Fruit fly (Drosophila melanogaster): Measurements from ENCODE around the gene CG14324.
A peak's percentile ranks its signal among the peaks of the same experiment; 100 is the strongest.

Gene CG14324

dm6 chr3R:17604880-17605667, 13.5 kb downstream of the CG14324 start (continued):
- TF ChIP-seq dysf (GFP tag; IDR thresholded peaks at IDR 0.05): peak; percentile 15; the same call in 1 of the 3 replicates
- TF ChIP-seq zfh1 (GFP tag; IDR thresholded peaks at IDR 0.05): no peak
- TF ChIP-seq CG9727 (GFP tag; optimal IDR thresholded peaks at IDR 0.05): peak; percentile 40
- peak; percentile 74 for TF ChIP-seq Blimp-1 (GFP tag; optimal IDR thresholded peaks at IDR 0.05)
- no peak for TF ChIP-seq CG4854 (GFP tag; optimal IDR thresholded peaks at IDR 0.05)
- no peak for TF ChIP-seq dimm (GFP tag; IDR thresholded peaks at IDR 0.05)
- TF ChIP-seq insv (GFP tag; optimal IDR thresholded peaks at IDR 0.05): peak in 1 of 2 experiments; percentile 22
- TF ChIP-seq sens-2 (GFP tag; IDR thresholded peaks at IDR 0.05): no peak
- peak; percentile 62 for TF ChIP-seq Fer1 (GFP tag; optimal IDR thresholded peaks at IDR 0.05)
- no peak for TF ChIP-seq D19A (tag; optimal IDR thresholded peaks at IDR 0.05)
- TF ChIP-seq CG7745 (tag; optimal IDR thresholded peaks at IDR 0.05): peak; percentile 34
- no peak for TF ChIP-seq CG33213 (GFP tag; optimal IDR thresholded peaks at IDR 0.05)
- TF ChIP-seq CG31388 (GFP tag; optimal IDR thresholded peaks at IDR 0.05): no peak
- no peak for TF ChIP-seq CG2202 (tag; optimal IDR thresholded peaks at IDR 0.05)
- TF ChIP-seq gcm2 (GFP tag; optimal IDR thresholded peaks at IDR 0.05): no peak
- peak; percentile 51 for TF ChIP-seq Nf-YC (tag; optimal IDR thresholded peaks at IDR 0.05)
- TF ChIP-seq tio (GFP tag; optimal IDR thresholded peaks at IDR 0.05): no peak
- no peak for TF ChIP-seq CkIIα-i1 (GFP tag; IDR thresholded peaks at IDR 0.05)
- no peak for TF ChIP-seq B-H2 (GFP tag; optimal IDR thresholded peaks at IDR 0.05)
- no peak for TF ChIP-seq chn (GFP tag; optimal IDR thresholded peaks at IDR 0.05)
- no peak for TF ChIP-seq Bteb2 (GFP tag; optimal IDR thresholded peaks at IDR 0.05)
- TF ChIP-seq CG7928 (GFP tag; optimal IDR thresholded peaks at IDR 0.05): no peak
- TF ChIP-seq slbo (GFP tag; IDR thresholded peaks at IDR 0.05): peak; percentile 20; the same call in 1 of the 2 replicates
- peak; percentile 20 for TF ChIP-seq CG12299 (tag; optimal IDR thresholded peaks at IDR 0.05)
- TF ChIP-seq abd-A (tag; optimal IDR thresholded peaks at IDR 0.05): peak; percentile 94
- TF ChIP-seq CG8944 (GFP tag; optimal IDR thresholded peaks at IDR 0.05): no peak
- 0 out of 3 replicates have a peak, but pooled peaks have one; percentile 18 for TF ChIP-seq CG11093 (GFP tag; IDR thresholded peaks at IDR 0.05)
- no peak for TF ChIP-seq salm (tag; optimal IDR thresholded peaks at IDR 0.05)
- TF ChIP-seq HLH4C (GFP tag; IDR thresholded peaks at IDR 0.05; ENCODE audit: partially characterized antibody): no peak
- TF ChIP-seq CG4360 (GFP tag; IDR thresholded peaks at IDR 0.05): no peak
- peak; percentile 87 for TF ChIP-seq row (GFP tag; IDR thresholded peaks at IDR 0.05)
- no peak for TF ChIP-seq oc (tag; optimal IDR thresholded peaks at IDR 0.05)
- TF ChIP-seq prd (optimal IDR thresholded peaks at IDR 0.05): no peak
- TF ChIP-seq prd (GFP tag; IDR thresholded peaks at IDR 0.05): 0 out of 3 replicates have a peak, but pooled peaks have one; percentile 25
- TF ChIP-seq CoRest (tag; optimal IDR thresholded peaks at IDR 0.05): peak; percentile 38
- TF ChIP-seq CG7357 (GFP tag; IDR thresholded peaks at IDR 0.05): no peak
- peak; percentile 72; the same call in 1 of the 2 replicates for TF ChIP-seq rib (GFP tag; IDR thresholded peaks at IDR 0.05)
- TF ChIP-seq hth (optimal IDR thresholded peaks at IDR 0.05): no peak
- TF ChIP-seq CG4328 (GFP tag; optimal IDR thresholded peaks at IDR 0.05): peak; percentile 2
- no peak for TF ChIP-seq toy (GFP tag; IDR thresholded peaks at IDR 0.05)
- TF ChIP-seq CG2199 (GFP tag; IDR thresholded peaks at IDR 0.05): no peak
- no peak for TF ChIP-seq CG12744 (GFP tag; optimal IDR thresholded peaks at IDR 0.05)
- no peak for TF ChIP-seq stwl (tag; optimal IDR thresholded peaks at IDR 0.05)
- TF ChIP-seq ab (GFP tag; optimal IDR thresholded peaks at IDR 0.05): no peak
- TF ChIP-seq pfk (GFP tag; optimal IDR thresholded peaks at IDR 0.05): no peak
- no peak for TF ChIP-seq Rx (GFP tag; IDR thresholded peaks at IDR 0.05)
- no peak for TF ChIP-seq vnd (GFP tag; IDR thresholded peaks at IDR 0.05; ENCODE audit: partially characterized antibody)
- no peak for TF ChIP-seq sisA (GFP tag; IDR thresholded peaks at IDR 0.05)
- no peak for TF ChIP-seq Pdp1 (GFP tag; optimal IDR thresholded peaks at IDR 0.05)
- TF ChIP-seq Nf-YA (GFP tag; IDR thresholded peaks at IDR 0.05): no peak
- TF ChIP-seq HLH3B (GFP tag; IDR thresholded peaks at IDR 0.05): no peak

Measured in whole organism, embryonic.